Worm (Caenorhabditis elegans): Measurements from ENCODE around the gene C23H5.8.

DNA sequence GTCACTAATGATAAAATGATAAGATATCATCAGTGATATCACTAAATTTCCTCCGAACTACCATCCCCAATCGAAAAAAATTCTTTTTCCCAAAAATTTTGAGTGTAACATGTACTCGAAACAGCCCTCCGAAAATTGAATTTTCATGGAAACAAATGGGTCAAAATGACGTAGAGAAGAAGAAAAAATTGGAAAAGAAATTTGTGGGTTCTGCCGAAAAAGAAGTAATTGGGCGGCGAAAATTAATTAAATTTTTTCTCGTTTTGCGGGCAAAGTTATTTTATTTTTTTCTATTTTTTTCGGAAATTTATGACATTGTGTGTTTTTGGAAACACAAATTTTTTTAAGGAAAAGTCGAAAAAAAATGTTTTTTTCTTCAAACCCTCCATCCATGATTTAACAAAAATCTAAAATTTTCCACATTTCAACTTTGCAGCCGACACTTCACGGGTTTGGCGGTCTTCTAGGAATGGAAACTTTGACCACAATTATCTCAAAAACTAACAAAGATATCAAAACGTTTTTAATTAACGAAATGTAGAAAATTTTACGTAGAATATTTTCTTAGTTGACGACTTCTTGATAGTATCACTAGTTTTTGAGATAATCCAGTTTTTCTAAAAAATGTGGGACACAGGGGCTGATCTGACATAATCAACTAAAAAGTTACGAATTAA, 35.9 kb downstream of the C23H5.8 start:
- TF ChIP-seq hmbx-1 (tag; optimal IDR thresholded peaks at IDR 0.05) (no peak), ama-1 (optimal IDR thresholded peaks at IDR 0.05) (no peak)

All from whole organism, early embryonic.